Worm (Caenorhabditis elegans): ENCODE data around the gene F36H9.4.

DNA sequence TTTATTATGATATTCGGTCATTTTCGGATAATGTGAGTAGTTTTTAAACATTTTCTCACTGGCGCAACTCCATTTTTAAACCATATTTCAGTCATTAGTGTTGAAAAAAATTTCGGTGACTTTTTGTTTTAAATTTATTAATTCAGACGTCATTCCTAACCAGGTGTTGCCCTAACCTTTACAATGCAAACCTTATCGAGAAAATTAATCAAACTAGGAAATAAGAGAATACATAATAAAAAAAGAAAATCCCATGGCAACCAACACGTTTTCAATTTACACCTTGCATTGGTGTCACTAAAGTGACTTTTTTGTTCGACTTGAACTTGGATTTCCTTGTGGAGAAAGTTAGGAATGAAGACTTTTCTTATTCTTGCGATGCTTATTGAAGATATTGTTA, 9.1 kb upstream of the F36H9.4 start, which contains the start of gene F36H9.2:
- TF ChIP-seq madf-2 (tag; optimal IDR thresholded peaks at IDR 0.05) (no peak), hlh-30 (tag; optimal IDR thresholded peaks at IDR 0.05; ENCODE audit: insufficient read depth) (no peak), zip-5 (tag; optimal IDR thresholded peaks at IDR 0.05) (no peak), pha-2 (tag; optimal IDR thresholded peaks at IDR 0.05) (no peak), dmd-4 (tag; optimal IDR thresholded peaks at IDR 0.05; ENCODE audit: borderline replicate concordance) (no peak), ceh-19 (GFP tag; optimal IDR thresholded peaks at IDR 0.05) (no peak), K02D7.2 (tag; optimal IDR thresholded peaks at IDR 0.05) (no peak)
